Worm (Caenorhabditis elegans) whole organism, midembryonic: ENCODE results near the gene unc-9.

Experiments
- cog-1 ChIP-seq: sonication (generic microtip); optimal IDR thresholded peaks from 2 replicates; lab custom pipeline; 2016; ENCODE audit warnings: missing genetic modification characterization, missing compliant biosample characterization
- flt-1 ChIP-seq: fragments of 200-800 bp; sonication (Bioruptor generic); IDR thresholded peaks from 2 replicates; pipeline ENCODE4 v1.3.6; 2022; ENCODE audit warnings: missing genetic modification characterization, missing compliant biosample characterization
- klf-2 ChIP-seq: fragments of 200-800 bp; sonication (Bioruptor generic); conservative IDR thresholded peaks from 2 replicates; pipeline ENCODE4 v1.3.6; 2022; ENCODE audit warnings: missing genetic modification reagents, missing genetic modification characterization, missing compliant biosample characterization
- ref-1 ChIP-seq: fragments of 200-800 bp; sonication (Bioruptor generic); conservative IDR thresholded peaks from 2 replicates; pipeline ENCODE4 v1.3.6; 2022; ENCODE audit warnings: missing genetic modification reagents, missing genetic modification characterization, missing compliant biosample characterization
- ztf-23 ChIP-seq: fragments of 200-800 bp; sonication (Bioruptor generic); IDR thresholded peaks from 2 replicates; pipeline ENCODE4 v1.3.6; 2022; ENCODE audit warnings: missing genetic modification reagents, missing genetic modification characterization, missing compliant biosample characterization
- ztf-29 ChIP-seq: fragments of 200-800 bp; sonication (Bioruptor generic); IDR thresholded peaks from 2 replicates; pipeline ENCODE4 v1.3.6; 2022; ENCODE audit warnings: missing genetic modification reagents, missing genetic modification characterization, missing compliant biosample characterization

DNA sequence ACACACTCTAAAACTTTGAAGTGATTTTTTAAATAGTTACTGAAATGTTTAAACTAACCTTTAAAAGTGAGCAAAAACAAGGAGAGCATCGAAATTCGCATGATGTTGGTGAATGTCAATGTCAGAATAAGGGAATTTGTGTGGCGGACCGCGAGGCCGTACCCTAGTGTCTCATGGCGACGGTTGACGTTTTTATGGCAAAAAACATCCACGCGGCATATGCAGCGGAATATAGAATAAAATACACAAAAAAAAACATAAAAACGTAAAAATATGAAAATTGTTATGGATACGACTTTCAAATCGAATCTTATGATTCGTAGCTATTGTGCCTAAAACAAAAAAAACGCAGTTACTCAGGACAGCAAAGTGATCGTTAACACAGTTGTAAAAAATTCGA lies 11.7 kb upstream of the unc-9 start, which contains the start of gene cwp-5:
- TF ChIP-seq klf-2 (GFP tag; lab: Robert Waterston, UW) (no peak), ztf-29 (no peak), ref-1 (GFP tag; lab: Robert Waterston, UW) (no peak), ztf-23 (GFP tag; lab: Robert Waterston, UW) (no peak), flt-1 (GFP tag; lab: Robert Waterston, UW) (no peak), cog-1 (tag; lab: Kevin White, UChicago) (no peak)
